Fruit fly (Drosophila melanogaster) whole organism, adult: ENCODE results near the gene slp1.

ENCODE experiments used
- CG11617 ChIP-seq: fragments of 200-800 bp; sonication (Bioruptor generic); optimal IDR thresholded peaks from 2 replicates; lab custom pipeline; 2017; ENCODE audit warnings: mild to moderate bottlenecking, missing biosample characterization, missing genetic modification reagents, missing genetic modification characterization
- CG12768 ChIP-seq: fragments of 200-800 bp; sonication (Bioruptor generic); optimal IDR thresholded peaks from 2 replicates; lab custom pipeline; 2017; ENCODE audit warnings: missing biosample characterization, missing genetic modification characterization, mild to moderate bottlenecking, moderate library complexity, missing genetic modification reagents
- CG1620 ChIP-seq: fragments of 200-800 bp; sonication (Bioruptor generic); optimal IDR thresholded peaks from 2 replicates; lab custom pipeline; 2016; ENCODE audit warnings: missing biosample characterization, missing genetic modification characterization
- CG33017 ChIP-seq: fragments of 200-800 bp; sonication (Bioruptor generic); optimal IDR thresholded peaks from 2 replicates; lab custom pipeline; 2018; ENCODE audit warnings: missing biosample characterization, mild to moderate bottlenecking, missing genetic modification characterization, moderate library complexity
- CG7101 ChIP-seq: fragments of 200-800 bp; sonication (Bioruptor generic); optimal IDR thresholded peaks from 2 replicates; lab custom pipeline; 2018; ENCODE audit warnings: missing biosample characterization, mild to moderate bottlenecking, missing genetic modification characterization, moderate library complexity
- Crg-1 ChIP-seq: fragments of 200-800 bp; sonication (Bioruptor generic); optimal IDR thresholded peaks from 2 replicates; lab custom pipeline; 2016; ENCODE audit warnings: missing biosample characterization, missing genetic modification characterization
- Mnt ChIP-seq: fragments of 200-800 bp; sonication (Bioruptor generic); optimal IDR thresholded peaks from 2 replicates; lab custom pipeline; 2016; ENCODE audit warnings: missing biosample characterization, mild to moderate bottlenecking, missing genetic modification characterization
- bab1 ChIP-seq: fragments of 200-800 bp; sonication (Bioruptor generic); optimal IDR thresholded peaks from 3 replicates; lab custom pipeline; 2019; ENCODE audit warnings: missing biosample characterization, mild to moderate bottlenecking, missing genetic modification characterization, moderate library complexity
- cnc ChIP-seq, 2 experiments: fragments of >200 bp; optimal IDR thresholded peaks; 2 replicates each; lab custom pipeline; 2017
- kay ChIP-seq: fragments of 200-800 bp; sonication (Bioruptor generic); peaks from one replicate; lab custom pipeline; 2016; ENCODE audit warnings: missing biosample characterization, missing genetic modification characterization, borderline replicate concordance
- ovo ChIP-seq: fragments of 200-800 bp; sonication (Bioruptor generic); optimal IDR thresholded peaks from 2 replicates; lab custom pipeline; 2016; ENCODE audit warnings: missing biosample characterization, missing genetic modification characterization
- pad ChIP-seq: fragments of 200-800 bp; sonication (Bioruptor generic); optimal IDR thresholded peaks from 3 replicates; lab custom pipeline; 2017; ENCODE audit warnings: missing biosample characterization, missing genetic modification characterization, mild to moderate bottlenecking, moderate library complexity, missing genetic modification reagents

DNA sequence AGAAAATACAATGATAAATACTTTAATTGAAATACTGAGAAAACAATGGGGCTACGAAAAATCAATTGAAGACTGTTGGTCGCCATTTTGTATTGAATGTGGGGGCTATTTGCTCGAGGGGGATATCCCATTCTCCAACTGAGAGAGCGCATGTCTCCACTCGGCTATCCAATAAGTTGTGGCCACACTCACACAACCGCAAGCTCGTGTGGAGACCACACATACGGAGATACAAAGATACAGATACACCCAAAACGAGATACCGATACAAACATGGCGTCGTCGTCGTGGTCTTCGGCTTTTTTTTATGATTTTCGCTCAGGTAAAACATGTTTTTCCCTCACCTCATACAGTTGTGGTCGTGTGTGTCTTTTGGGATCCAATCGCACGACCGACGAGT is 9.7 kb downstream of the slp1 start:
- TF ChIP-seq CG11617 (GFP tag; lab: Kevin White, UChicago) (no peak), CG1620 (GFP tag; lab: Kevin White, UChicago) (no peak), ovo (no peak), pad (no peak), cnc (optimal IDR thresholded peaks at IDR 0.05; lab: Kevin White, UChicago) (no peak), bab1 (no peak), kay (GFP tag; lab: Kevin White, UChicago) (no peak), Crg-1 (GFP tag; lab: Kevin White, UChicago) (no peak), CG12768 (no peak), Mnt (no peak), CG33017 (tag; lab: Kevin White, UChicago) (no peak), CG7101 (no peak)
